Worm (Caenorhabditis elegans): ENCODE results near the gene srg-15.
A peak's percentile ranks its signal among the peaks of the same experiment; 100 is the strongest.

srg-15 gene

ce11 chrII:8747246-8747938 lies 37.2 kb upstream of the srg-15 start:
- TF ChIP-seq nhr-77 (tag; optimal IDR thresholded peaks at IDR 0.05): peak; percentile 78
- no peak for TF ChIP-seq nhr-237 (tag; optimal IDR thresholded peaks at IDR 0.05)
- peak; percentile 9 for TF ChIP-seq hlh-30 (tag; optimal IDR thresholded peaks at IDR 0.05; ENCODE audit: insufficient read depth)
- TF ChIP-seq saeg-2 (GFP tag; IDR thresholded peaks at IDR 0.05): no peak
- no peak for TF ChIP-seq daf-12 (tag; optimal IDR thresholded peaks at IDR 0.05)
- TF ChIP-seq mep-1 (tag; optimal IDR thresholded peaks at IDR 0.05): peak; percentile 80
- TF ChIP-seq ZK337.2 (GFP tag; IDR thresholded peaks at IDR 0.05): no peak
- TF ChIP-seq ceh-28 (tag; optimal IDR thresholded peaks at IDR 0.05): no peak
- TF ChIP-seq ztf-11 (tag; optimal IDR thresholded peaks at IDR 0.05): no peak
- TF ChIP-seq sdz-12 (GFP tag; optimal IDR thresholded peaks at IDR 0.05): no peak
- peak; percentile 47 to 51 for TF ChIP-seq lsy-2 (tag; optimal IDR thresholded peaks at IDR 0.05)
- no peak for TF ChIP-seq lir-3 (tag; optimal IDR thresholded peaks at IDR 0.05)
- TF ChIP-seq zip-11 (GFP tag; IDR thresholded peaks at IDR 0.05): no peak
- TF ChIP-seq F37D6.2 (tag; optimal IDR thresholded peaks at IDR 0.05): no peak
- no peak for TF ChIP-seq daf-8 (GFP tag; IDR thresholded peaks at IDR 0.05)
- TF ChIP-seq dmd-8 (GFP tag; IDR thresholded peaks at IDR 0.05): no peak
- no peak for TF ChIP-seq ceh-44 (GFP tag; IDR thresholded peaks at IDR 0.05)
- peak; percentile 22 for TF ChIP-seq gei-8 (GFP tag; optimal IDR thresholded peaks at IDR 0.05)
- TF ChIP-seq hmg-1.1 (GFP tag; IDR thresholded peaks at IDR 0.05): peak; percentile 41
- no peak for TF ChIP-seq skn-1 (tag; optimal IDR thresholded peaks at IDR 0.05)
- no peak for TF ChIP-seq R02D3.7 (tag; optimal IDR thresholded peaks at IDR 0.05)
- peak; percentile 93 for TF ChIP-seq aha-1 (tag)
- TF ChIP-seq T20F7.1 (GFP tag; optimal IDR thresholded peaks at IDR 0.05): peak; percentile 68
- TF ChIP-seq Y75B8A.6 (GFP tag; IDR thresholded peaks at IDR 0.05): peak; percentile 66; the same call in 1 of the 2 replicates
- peak; percentile 54; the same call in 1 of the 2 replicates for TF ChIP-seq F44E2.7 (GFP tag; IDR thresholded peaks at IDR 0.05)
- TF ChIP-seq pqm-1 (tag; optimal IDR thresholded peaks at IDR 0.05): no peak
- peak; percentile 83 for TF ChIP-seq duxl-1 (tag; optimal IDR thresholded peaks at IDR 0.05; ENCODE audit: poor library complexity)
- TF ChIP-seq lin-15B (tag; optimal IDR thresholded peaks at IDR 0.05): no peak
- TF ChIP-seq spr-3 (GFP tag; optimal IDR thresholded peaks at IDR 0.05): no peak
- TF ChIP-seq set-16 (GFP tag; IDR thresholded peaks at IDR 0.05): no peak
- no peak for TF ChIP-seq cey-2 (tag; optimal IDR thresholded peaks at IDR 0.05; ENCODE audit: borderline replicate concordance, insufficient read depth)
- TF ChIP-seq lin-39 (tag; optimal IDR thresholded peaks at IDR 0.05): no peak
- peak; percentile 30 for TF ChIP-seq nhr-6 (tag; optimal IDR thresholded peaks at IDR 0.05)
- no peak; the same call in none of the 2 replicates for TF ChIP-seq php-3 (GFP tag; IDR thresholded peaks at IDR 0.05)
- TF ChIP-seq hlh-11 (tag; optimal IDR thresholded peaks at IDR 0.05): peak; percentile 70
- TF ChIP-seq mxl-2 (GFP tag; conservative IDR thresholded peaks at IDR 0.05): no peak
- TF ChIP-seq jun-1 (tag; optimal IDR thresholded peaks at IDR 0.05): no peak
- peak; percentile 42 for TF ChIP-seq Y5F2A.4 (GFP tag; optimal IDR thresholded peaks at IDR 0.05)
- peak; percentile 75 for TF ChIP-seq D1046.2 (GFP tag; IDR thresholded peaks at IDR 0.05)
- no peak for TF ChIP-seq nhr-41 (GFP tag; IDR thresholded peaks at IDR 0.05)
- TF ChIP-seq zag-1 (tag; optimal IDR thresholded peaks at IDR 0.05): no peak
- TF ChIP-seq dve-1 (tag; optimal IDR thresholded peaks at IDR 0.05; ENCODE audit: insufficient read depth): peak; percentile 75
- TF ChIP-seq nhr-48 (tag; optimal IDR thresholded peaks at IDR 0.05): peak; percentile 49
- no peak for TF ChIP-seq tag-97 (GFP tag; IDR thresholded peaks at IDR 0.05)
- peak; percentile 14 for TF ChIP-seq rbr-2 (tag; optimal IDR thresholded peaks at IDR 0.05)
- no peak for TF ChIP-seq ces-1 (GFP tag; optimal IDR thresholded peaks at IDR 0.05)
- no peak for TF ChIP-seq Y48G9A.11 (GFP tag; IDR thresholded peaks at IDR 0.05)
- peak; percentile 78; the same call in 1 of the 2 replicates for TF ChIP-seq ceh-20 (GFP tag; IDR thresholded peaks at IDR 0.05)
- no peak for TF ChIP-seq ZK546.5 (tag; optimal IDR thresholded peaks at IDR 0.05)
- peak; percentile 71 for TF ChIP-seq nhr-102 (tag; optimal IDR thresholded peaks at IDR 0.05)
- TF ChIP-seq F10B5.3 (tag; optimal IDR thresholded peaks at IDR 0.05): no peak

Data from whole organism, L4 larva.